Worm (Caenorhabditis elegans): Measurements from ENCODE around the gene zhit-3.

DNA sequence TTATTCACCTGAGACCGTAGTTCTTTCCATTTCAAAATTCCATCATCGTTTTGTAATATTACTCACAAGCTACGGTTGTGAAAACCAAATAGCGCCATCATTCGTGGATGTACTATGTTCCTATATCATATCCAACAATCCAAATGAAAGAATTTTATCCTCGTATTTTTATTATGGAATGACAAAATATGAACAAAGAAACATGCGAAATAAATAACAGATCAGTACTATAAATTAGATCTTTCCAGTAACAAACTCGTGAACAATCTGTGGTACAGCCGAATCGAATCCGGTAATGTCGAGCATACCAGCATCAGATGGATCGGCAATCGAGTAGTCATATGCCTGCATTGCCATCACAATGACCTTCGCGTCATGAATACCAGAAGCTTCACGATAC is 40.8 kb upstream of the zhit-3 start:
- TF ChIP-seq let-607 (tag; optimal IDR thresholded peaks at IDR 0.05) (no peak), ekl-4 (GFP tag; IDR thresholded peaks at IDR 0.05) (no peak), mes-4 (tag; optimal IDR thresholded peaks at IDR 0.05) (no peak), ccch-3 (GFP tag; optimal IDR thresholded peaks at IDR 0.05) (no peak), aptf-3 (GFP tag; IDR thresholded peaks at IDR 0.05) (no peak), atf-7 (tag; optimal IDR thresholded peaks at IDR 0.05) (no peak), pha-4 (tag; optimal IDR thresholded peaks at IDR 0.05) (no peak), unc-130 (GFP tag; optimal IDR thresholded peaks at IDR 0.05) (no peak), snpc-4 (GFP tag; optimal IDR thresholded peaks at IDR 0.05) (no peak), snpc-4 (tag; optimal IDR thresholded peaks at IDR 0.05) (no peak)
